Worm (Caenorhabditis elegans) whole organism, young adult: ENCODE measurements around the gene C02B4.3.

Source experiments
- B0019.2 ChIP-seq: fragments of 200-800 bp; sonication (Bioruptor generic); conservative IDR thresholded peaks from 2 replicates; pipeline ENCODE4 v1.3.6; 2022; ENCODE audit warnings: missing genetic modification reagents, missing genetic modification characterization, missing compliant biosample characterization
- B0336.3 ChIP-seq: fragments of 200-800 bp; sonication (Bioruptor generic); IDR thresholded peaks from 2 replicates; pipeline ENCODE4 v1.3.6; 2022; ENCODE audit warnings: missing genetic modification characterization, missing compliant biosample characterization
- D2030.7 ChIP-seq: fragments of 200-800 bp; sonication (Bioruptor generic); IDR thresholded peaks from 2 replicates; pipeline ENCODE4 v1.3.6; 2022; ENCODE audit warnings: missing genetic modification reagents, missing genetic modification characterization, missing compliant biosample characterization
- F23B12.7 ChIP-seq: sonication (generic microtip); optimal IDR thresholded peaks from 2 replicates; lab custom pipeline; 2017; ENCODE audit warnings: missing genetic modification characterization, mild to moderate bottlenecking, missing compliant biosample characterization, antibody characterized with exemption, moderate library complexity; ENCODE audit not compliant: insufficient read depth
- F39B2.1 ChIP-seq: fragments of 200-800 bp; sonication (Bioruptor generic); IDR thresholded peaks from 2 replicates; pipeline ENCODE4 v1.3.6; 2022; ENCODE audit warnings: missing genetic modification reagents, missing genetic modification characterization, missing compliant biosample characterization
- F55B11.4 ChIP-seq: sonication (generic microtip); optimal IDR thresholded peaks from 2 replicates; lab custom pipeline; 2016; ENCODE audit warnings: missing compliant biosample characterization, missing genetic modification characterization, borderline replicate concordance; ENCODE audit not compliant: insufficient read depth
- F57C9.4 ChIP-seq: sonication (generic microtip); optimal IDR thresholded peaks from 2 replicates; lab custom pipeline; 2017; ENCODE audit warnings: mild to moderate bottlenecking, missing genetic modification characterization, missing compliant biosample characterization
- K11D2.4 ChIP-seq: fragments of 200-800 bp; sonication (Bioruptor generic); IDR thresholded peaks from 2 replicates; pipeline ENCODE4 v1.3.6; 2022; ENCODE audit warnings: missing genetic modification reagents, missing genetic modification characterization, missing compliant biosample characterization
- K12H6.12 ChIP-seq: fragments of 200-800 bp; sonication (Bioruptor generic); optimal IDR thresholded peaks from 2 replicates; lab custom pipeline; 2018; ENCODE audit warnings: mild to moderate bottlenecking, missing genetic modification characterization, missing compliant biosample characterization
- T07F8.4 ChIP-seq: sonication (generic microtip); optimal IDR thresholded peaks from 2 replicates; lab custom pipeline; 2016; ENCODE audit warnings: mild to moderate bottlenecking, missing genetic modification characterization, moderate library complexity, missing compliant biosample characterization
- Y53G8AR.9 ChIP-seq: fragments of 200-800 bp; sonication (Bioruptor generic); conservative IDR thresholded peaks from 2 replicates; pipeline ENCODE4 v1.3.6; 2022; ENCODE audit warnings: missing genetic modification reagents, missing genetic modification characterization, missing compliant biosample characterization
- Y56A3A.18 ChIP-seq: fragments of 200-800 bp; sonication (Bioruptor generic); IDR thresholded peaks from 2 replicates; pipeline ENCODE4 v1.3.6; 2022; ENCODE audit warnings: missing genetic modification reagents, missing genetic modification characterization, missing compliant biosample characterization
- ccch-3 ChIP-seq: fragments of 200-800 bp; sonication (Bioruptor generic); optimal IDR thresholded peaks from 2 replicates; lab custom pipeline; 2018; ENCODE audit warnings: mild to moderate bottlenecking, missing genetic modification characterization, missing compliant biosample characterization
- cebp-2 ChIP-seq: fragments of 200-800 bp; sonication (Bioruptor generic); IDR thresholded peaks from 2 replicates; pipeline ENCODE4 v1.3.6; 2022; ENCODE audit warnings: missing genetic modification characterization, missing compliant biosample characterization
- ceh-27 ChIP-seq: fragments of 200-800 bp; sonication (Bioruptor generic); optimal IDR thresholded peaks from 2 replicates; lab custom pipeline; 2018; ENCODE audit warnings: mild to moderate bottlenecking, missing genetic modification characterization, moderate library complexity, missing compliant biosample characterization
- chd-7 ChIP-seq: sonication (generic microtip); optimal IDR thresholded peaks from 2 replicates; lab custom pipeline; 2016; ENCODE audit warnings: mild to moderate bottlenecking, missing genetic modification characterization, moderate library complexity, missing compliant biosample characterization
- dox-1 ChIP-seq: fragments of 200-800 bp; sonication (Bioruptor generic); IDR thresholded peaks from 2 replicates; pipeline ENCODE4 v1.3.6; 2022; ENCODE audit warnings: missing genetic modification reagents, missing genetic modification characterization, missing compliant biosample characterization
- egrh-3 ChIP-seq: fragments of 200-800 bp; sonication (Bioruptor generic); IDR thresholded peaks from 2 replicates; pipeline ENCODE4 v1.3.6; 2022; ENCODE audit warnings: missing genetic modification reagents, missing genetic modification characterization, missing compliant biosample characterization
- ekl-4 ChIP-seq: fragments of 200-800 bp; sonication (Bioruptor generic); IDR thresholded peaks from 2 replicates; pipeline ENCODE4 v1.3.6; 2022; ENCODE audit warnings: missing genetic modification reagents, missing genetic modification characterization, missing compliant biosample characterization
- gei-17 ChIP-seq: fragments of 200-800 bp; sonication (Bioruptor generic); optimal IDR thresholded peaks from 2 replicates; lab custom pipeline; 2018; ENCODE audit warnings: mild to moderate bottlenecking, missing genetic modification characterization, missing compliant biosample characterization
- hlh-12 ChIP-seq: sonication (generic microtip); optimal IDR thresholded peaks from 2 replicates; lab custom pipeline; 2016; ENCODE audit warnings: missing genetic modification characterization, missing compliant biosample characterization
- hmg-1.2 ChIP-seq: fragments of 200-800 bp; sonication (Bioruptor generic); IDR thresholded peaks from 2 replicates; pipeline ENCODE4 v1.3.6; 2022; ENCODE audit warnings: missing genetic modification reagents, missing genetic modification characterization, missing compliant biosample characterization
- let-607 ChIP-seq, 2 experiments: fragments of 200-800 bp in 1 of 2; sonication (Bioruptor generic) in 1 of 2; sonication (generic microtip) in 1 of 2; optimal IDR thresholded peaks; 2 replicates each; lab custom pipeline; 2016 to 2018; ENCODE audit warnings: mild to moderate bottlenecking in 2 of 2, missing compliant biosample characterization in 2 of 2, missing genetic modification characterization in 2 of 2, moderate library complexity in 2 of 2, missing genotype in 1 of 2
- lin-35 ChIP-seq, 3 experiments: fragments of 150-350 bp in 2 of 3; sonication (generic microtip) in 1 of 3; optimal IDR thresholded peaks; 2 replicates each; lab custom pipeline; 2014 to 2018; ENCODE audit warnings: missing biosample characterization in 3 of 3, missing genetic modification characterization in 3 of 3, missing genetic modification reagents in 3 of 3
- lin-40 ChIP-seq: sonication (generic microtip); optimal IDR thresholded peaks from 2 replicates; lab custom pipeline; 2016; ENCODE audit warnings: missing genetic modification characterization, mild to moderate bottlenecking, missing compliant biosample characterization, missing genotype, missing genetic modification reagents
- madf-10 ChIP-seq: sonication (generic microtip); optimal IDR thresholded peaks from 2 replicates; lab custom pipeline; 2016; ENCODE audit warnings: mild to moderate bottlenecking, missing genetic modification characterization, missing compliant biosample characterization
- madf-3 ChIP-seq: fragments of 200-800 bp; sonication (Bioruptor generic); IDR thresholded peaks from 2 replicates; pipeline ENCODE4 v1.3.6; 2022; ENCODE audit warnings: missing genetic modification reagents, missing genetic modification characterization, missing compliant biosample characterization
- madf-6 ChIP-seq: fragments of 200-800 bp; sonication (Bioruptor generic); IDR thresholded peaks from 2 replicates; pipeline ENCODE4 v1.3.6; 2022; ENCODE audit warnings: missing genetic modification reagents, missing genetic modification characterization, missing compliant biosample characterization
- mcd-1 ChIP-seq: fragments of 200-800 bp; sonication (Bioruptor generic); IDR thresholded peaks from 2 replicates; pipeline ENCODE4 v1.3.6; 2022; ENCODE audit warnings: missing genetic modification reagents, missing genetic modification characterization, missing compliant biosample characterization
- mxl-1 ChIP-seq: sonication (generic microtip); optimal IDR thresholded peaks from 2 replicates; lab custom pipeline; 2016; ENCODE audit warnings: missing genetic modification characterization, missing compliant biosample characterization
- nfyb-1 ChIP-seq: fragments of 200-800 bp; sonication (Bioruptor generic); IDR thresholded peaks from 2 replicates; pipeline ENCODE4 v1.3.6; 2022; ENCODE audit warnings: missing genetic modification reagents, missing genetic modification characterization, missing compliant biosample characterization
- nhr-27 ChIP-seq: fragments of 200-800 bp; sonication (Bioruptor generic); optimal IDR thresholded peaks from 2 replicates; lab custom pipeline; 2018; ENCODE audit warnings: mild to moderate bottlenecking, missing genetic modification characterization, moderate library complexity, missing compliant biosample characterization
- nhr-80 ChIP-seq: sonication (generic microtip); optimal IDR thresholded peaks from 2 replicates; lab custom pipeline; 2016; ENCODE audit warnings: missing genetic modification characterization, missing compliant biosample characterization
- rcor-1 ChIP-seq: fragments of 200-800 bp; sonication (Bioruptor generic); IDR thresholded peaks from 2 replicates; pipeline ENCODE4 v1.3.6; 2022; ENCODE audit warnings: missing genetic modification reagents, missing genetic modification characterization, missing compliant biosample characterization
- sea-2 ChIP-seq: fragments of 200-800 bp; sonication (Bioruptor generic); IDR thresholded peaks from 2 replicates; pipeline ENCODE4 v1.3.6; 2022; ENCODE audit warnings: missing genetic modification characterization, missing compliant biosample characterization
- snpc-1.1 ChIP-seq: sonication (generic microtip); optimal IDR thresholded peaks from 2 replicates; lab custom pipeline; 2017; ENCODE audit warnings: missing genetic modification characterization, mild to moderate bottlenecking, missing compliant biosample characterization, antibody characterized with exemption, moderate library complexity, missing genotype, missing genetic modification reagents; ENCODE audit not compliant: insufficient read depth
- sptf-2 ChIP-seq: fragments of 200-800 bp; sonication (Bioruptor generic); optimal IDR thresholded peaks from 2 replicates; lab custom pipeline; 2018; ENCODE audit warnings: mild to moderate bottlenecking, missing genetic modification characterization, missing compliant biosample characterization
- tbp1 ChIP-seq: fragments of 200-800 bp; sonication (Bioruptor generic); optimal IDR thresholded peaks from 2 replicates; lab custom pipeline; 2018; ENCODE audit warnings: mild to moderate bottlenecking, missing genetic modification characterization, missing compliant biosample characterization
- tlf-1 ChIP-seq: fragments of 200-800 bp; sonication (Bioruptor generic); optimal IDR thresholded peaks from 2 replicates; lab custom pipeline; 2018; ENCODE audit warnings: mild to moderate bottlenecking, missing genetic modification characterization, missing compliant biosample characterization
- unc-62 ChIP-seq: fragments of 150-350 bp; optimal IDR thresholded peaks from 2 replicates; lab custom pipeline; 2014; ENCODE audit warnings: missing biosample characterization, missing genetic modification reagents, missing genetic modification characterization
- xnd-1 ChIP-seq: sonication (generic microtip); optimal IDR thresholded peaks from 2 replicates; lab custom pipeline; 2016; ENCODE audit warnings: missing genotype, missing genetic modification reagents, missing genetic modification characterization, missing compliant biosample characterization
- zfh-2 ChIP-seq: fragments of 200-800 bp; sonication (Bioruptor generic); conservative IDR thresholded peaks from 2 replicates; pipeline ENCODE4 v1.3.6; 2022; ENCODE audit warnings: missing genetic modification reagents, missing genetic modification characterization, missing compliant biosample characterization
- ztf-22 ChIP-seq: fragments of 200-800 bp; sonication (Bioruptor generic); optimal IDR thresholded peaks from 2 replicates; lab custom pipeline; 2018; ENCODE audit warnings: mild to moderate bottlenecking, missing genetic modification characterization, moderate library complexity, missing compliant biosample characterization
- ztf-25 ChIP-seq: fragments of 200-800 bp; sonication (Bioruptor generic); IDR thresholded peaks from 2 replicates; pipeline ENCODE4 v1.3.6; 2022; ENCODE audit warnings: missing genetic modification reagents, missing genetic modification characterization, missing compliant biosample characterization
- ztf-3 ChIP-seq: fragments of 200-800 bp; sonication (Bioruptor generic); optimal IDR thresholded peaks from 2 replicates; lab custom pipeline; 2018; ENCODE audit warnings: mild to moderate bottlenecking, missing genetic modification characterization, missing compliant biosample characterization

Gene C02B4.3

ce11 chrX:12656420-12657033 lies 3.1 kb downstream of the C02B4.3 start:
- TF ChIP-seq zfh-2 (GFP tag; lab: Robert Waterston, UW) (peak; percentile 98), Y56A3A.18 (GFP tag; lab: Robert Waterston, UW) (no peak), xnd-1 (tag; lab: Kevin White, UChicago) (no peak), ceh-27 (GFP tag; lab: Kevin White, UChicago) (peak; percentile 44), tlf-1 (GFP tag; lab: Kevin White, UChicago) (no peak), rcor-1 (GFP tag; lab: Robert Waterston, UW) (peak; percentile 57; the same call in 1 of the 2 replicates), gei-17 (no peak), madf-3 (GFP tag; lab: Robert Waterston, UW) (0 out of 2 replicates have a peak, but pooled peaks have one; percentile 70), let-607 (tag; optimal IDR thresholded peaks at IDR 0.05; lab: Kevin White, UChicago) (no peak), nhr-80 (tag; lab: Kevin White, UChicago) (peak; percentile 5), egrh-3 (GFP tag; lab: Robert Waterston, UW) (peak; percentile 83; the same call in 1 of the 2 replicates), hmg-1.2 (GFP tag; lab: Robert Waterston, UW) (peak; percentile 59), lin-40 (peak; percentile 33), ccch-3 (GFP tag; lab: Kevin White, UChicago) (no peak), madf-10 (tag; lab: Kevin White, UChicago) (peak; percentile 63), mcd-1 (GFP tag; lab: Robert Waterston, UW) (peak; percentile 54; the same call in 1 of the 2 replicates), lin-35 (GFP tag; optimal IDR thresholded peaks at IDR 0.05; lab: Kevin White, UChicago) (no peak)

- no peak for TF ChIP-seq F55B11.4 (tag; lab: Kevin White, UChicago)
- TF ChIP-seq ztf-25 (GFP tag; lab: Robert Waterston, UW) = no peak
- TF ChIP-seq madf-10 (tag; lab: Kevin White, UChicago) = peak; percentile 16
- peak; percentile 3 for TF ChIP-seq sptf-2 (GFP tag; lab: Kevin White, UChicago)
- TF ChIP-seq Y56A3A.18 (GFP tag; lab: Robert Waterston, UW) = no peak
- TF ChIP-seq cebp-2 (GFP tag; lab: Robert Waterston, UW) = no peak
- no peak for TF ChIP-seq F57C9.4 (tag; lab: Kevin White, UChicago)
- no peak for TF ChIP-seq mxl-1 (tag; lab: Kevin White, UChicago)
- no peak for TF ChIP-seq unc-62 (GFP tag; lab: Kevin White, UChicago)
- no peak for TF ChIP-seq ztf-3 (GFP tag; lab: Kevin White, UChicago)
- TF ChIP-seq D2030.7 (GFP tag; lab: Robert Waterston, UW) = peak; percentile 12; the same call in 1 of the 2 replicates
- no peak for TF ChIP-seq F23B12.7 (tag; lab: Kevin White, UChicago)
- peak; percentile 3 for TF ChIP-seq K12H6.12
- TF ChIP-seq B0336.3 = no peak
- TF ChIP-seq F39B2.1 (GFP tag; lab: Robert Waterston, UW) = no peak
- TF ChIP-seq K11D2.4 (GFP tag; lab: Robert Waterston, UW) = no peak
- TF ChIP-seq ztf-22 (GFP tag; lab: Kevin White, UChicago) = no peak
- no peak for TF ChIP-seq tbp1
- no peak for TF ChIP-seq hlh-12 (tag; lab: Kevin White, UChicago)
- no peak for TF ChIP-seq T07F8.4 (tag; lab: Kevin White, UChicago)
- no peak for TF ChIP-seq nhr-27 (tag; lab: Kevin White, UChicago)
- TF ChIP-seq B0019.2 (GFP tag; lab: Robert Waterston, UW) = no peak
- no peak for TF ChIP-seq snpc-1.1 (tag; lab: Kevin White, UChicago)
- no peak for TF ChIP-seq Y53G8AR.9 (GFP tag; lab: Robert Waterston, UW)
- TF ChIP-seq sea-2 = peak; percentile 75; the same call in 1 of the 2 replicates
- TF ChIP-seq mcd-1 (GFP tag; lab: Robert Waterston, UW) = no peak
- TF ChIP-seq madf-6 (GFP tag; lab: Robert Waterston, UW) = no peak
- TF ChIP-seq zfh-2 (GFP tag; lab: Robert Waterston, UW) = peak; percentile 97
- peak; percentile 52 for TF ChIP-seq dox-1 (GFP tag; lab: Robert Waterston, UW)
- TF ChIP-seq ekl-4 (GFP tag; lab: Robert Waterston, UW) = no peak
- peak; percentile 2 for TF ChIP-seq chd-7 (tag; lab: Kevin White, UChicago)
- peak; percentile 67; the same call in 1 of the 2 replicates for TF ChIP-seq egrh-3 (GFP tag; lab: Robert Waterston, UW)
- peak; percentile 46; the same call in 1 of the 2 replicates for TF ChIP-seq nfyb-1
Observed at ce11 chrX:12655339-12655875, 4.2 kb downstream of the C02B4.3 start.
